Fruit fly (Drosophila melanogaster): Measurements from ENCODE around the gene chm.

chm gene

DNA sequence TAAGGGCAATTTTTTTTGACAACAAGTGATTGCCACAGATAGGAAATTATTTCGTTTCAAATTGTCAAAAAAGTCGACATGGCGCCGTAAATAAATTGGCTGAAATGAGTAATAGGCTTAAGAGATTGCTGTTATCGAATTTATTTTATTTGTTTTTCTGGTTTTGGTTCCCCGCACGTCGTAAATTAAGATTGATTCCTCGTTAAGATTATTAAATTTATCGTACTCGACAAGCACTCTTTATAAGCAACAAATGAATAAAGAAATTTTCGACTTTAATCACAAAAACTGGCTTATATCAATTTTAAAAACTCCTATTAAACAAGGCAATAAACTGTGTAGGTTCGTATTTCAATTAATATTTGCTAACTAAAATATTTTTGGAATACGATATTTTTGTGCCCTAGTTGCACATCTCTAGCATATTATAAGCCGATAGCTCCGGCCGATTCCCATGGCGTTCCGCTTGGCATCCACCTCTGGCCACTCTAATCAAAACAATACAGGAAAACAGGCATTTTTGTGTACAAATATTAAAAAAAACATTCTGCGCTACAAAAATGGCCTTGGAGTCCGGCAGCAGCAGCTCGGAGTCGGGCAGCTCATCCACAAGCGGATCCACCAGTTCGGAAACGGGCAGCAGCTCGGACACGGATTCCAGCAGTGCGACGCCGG is at the start of gene chm:
TSS of gene chm (plus strand) at position 471 of the 675 bp plus-strand sequence.
- no peak for TF ChIP-seq CG17801 (GFP tag; optimal IDR thresholded peaks at IDR 0.05; ENCODE audit: partially characterized antibody)

DNA sequence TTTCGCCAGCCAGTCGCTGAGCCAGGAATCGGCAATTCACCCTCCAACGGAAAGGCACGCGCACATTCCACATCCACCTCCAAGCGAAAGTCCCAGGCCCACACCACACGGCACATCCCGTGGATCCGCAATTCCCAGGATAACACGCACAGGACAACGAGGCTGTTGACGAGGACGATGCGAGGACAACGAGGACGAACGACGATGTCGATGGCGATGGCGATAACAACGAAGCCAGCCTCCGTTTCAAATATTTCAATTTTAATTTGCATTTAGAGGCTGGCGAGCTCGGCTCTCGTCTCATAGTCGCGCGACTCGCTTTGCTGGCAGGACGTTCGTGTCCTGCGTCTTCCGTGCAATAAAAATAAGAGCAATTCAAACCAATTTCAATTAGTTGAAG is 49.1 kb upstream of the chm start, which contains the start of gene Wnt10:
TSS of gene Wnt10 (plus strand) at position 301 of the 400 bp plus-strand sequence.
- TF ChIP-seq CG17801 (GFP tag; optimal IDR thresholded peaks at IDR 0.05; ENCODE audit: partially characterized antibody): no peak

DNA sequence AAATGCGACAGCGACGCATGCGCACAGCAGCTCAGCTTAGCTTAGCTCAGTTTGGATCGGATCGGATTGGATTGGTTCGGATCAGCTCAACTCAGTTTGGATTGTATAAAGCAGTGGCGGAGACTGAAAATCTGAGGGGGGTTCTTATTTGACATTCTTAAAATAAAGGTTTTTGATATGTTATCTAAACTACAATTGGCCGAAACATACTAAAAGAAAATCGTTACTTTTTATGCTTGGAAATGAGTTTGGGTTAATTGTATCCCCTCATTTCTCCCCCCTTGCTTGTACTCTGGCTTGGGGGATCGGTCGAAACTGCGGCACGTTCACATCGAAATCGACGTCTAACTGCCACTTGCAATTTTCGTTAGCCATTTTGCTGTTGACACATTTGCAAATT is 36.1 kb upstream of the chm start:
- TF ChIP-seq CG17801 (GFP tag; optimal IDR thresholded peaks at IDR 0.05; ENCODE audit: partially characterized antibody): no peak

DNA sequence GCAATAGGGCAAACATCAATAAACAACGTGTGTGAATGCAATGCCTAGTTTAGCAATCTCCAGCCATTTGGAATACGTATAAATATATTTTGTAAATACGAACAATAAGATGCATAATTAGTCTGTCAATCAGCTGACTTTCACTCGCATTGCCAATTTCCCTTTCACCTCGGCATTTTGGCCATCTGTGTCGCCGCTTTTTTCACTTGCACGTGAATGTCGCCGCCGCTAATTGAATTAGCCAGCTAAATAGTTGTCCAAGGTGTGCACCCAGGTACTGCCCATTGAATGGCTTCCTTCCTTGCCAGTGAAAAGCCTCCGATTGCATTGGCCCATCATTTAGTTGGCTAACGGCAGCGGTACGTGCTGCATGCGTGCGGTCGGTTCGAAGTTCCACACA is 34.8 kb upstream of the chm start, which contains the start of gene ninaC:
TSS of gene ninaC (plus strand) at position 301 of the 400 bp plus-strand sequence.
- no peak for TF ChIP-seq CG17801 (GFP tag; optimal IDR thresholded peaks at IDR 0.05; ENCODE audit: partially characterized antibody)

DNA sequence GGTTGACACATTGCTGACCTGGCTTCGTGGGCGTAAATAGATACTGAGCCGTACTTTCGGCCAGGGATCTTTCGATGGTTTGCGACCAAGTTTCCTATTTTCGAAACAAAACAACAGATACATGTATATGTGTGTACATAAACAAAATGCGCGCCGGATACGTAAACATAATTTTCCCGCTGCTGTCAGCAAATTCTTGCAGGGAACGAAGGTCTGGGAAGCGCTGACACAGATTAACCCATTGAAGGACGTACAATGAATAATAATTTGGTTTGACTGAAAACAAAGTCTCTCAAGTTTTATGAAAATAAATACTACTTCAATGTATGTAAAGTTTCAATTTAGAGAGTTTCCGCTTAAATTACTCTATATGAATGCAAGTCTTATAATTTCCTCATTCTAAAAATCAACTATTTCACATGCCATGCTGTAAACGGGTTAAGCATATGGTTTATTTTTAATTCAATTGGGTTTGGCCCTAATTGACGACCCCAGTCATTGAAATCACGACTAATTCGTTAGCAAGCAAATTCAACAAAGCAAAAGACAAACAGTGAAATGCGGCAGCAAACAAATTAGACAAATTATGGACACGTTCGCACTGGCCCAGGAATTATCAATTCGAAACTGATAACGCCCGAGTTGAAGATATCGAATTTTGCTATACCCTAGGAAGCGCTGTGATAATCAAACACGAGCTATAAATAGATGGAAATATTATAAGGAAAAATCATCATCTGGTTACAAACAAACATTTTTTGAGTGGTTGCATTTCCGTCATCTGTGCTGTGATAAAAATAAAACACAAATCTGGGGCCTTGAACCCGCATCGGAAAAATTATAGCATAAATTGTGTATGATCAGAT is 25.4 kb upstream of the chm start:
- TF ChIP-seq CG17801 (GFP tag; optimal IDR thresholded peaks at IDR 0.05; ENCODE audit: partially characterized antibody): peak; percentile 42

DNA sequence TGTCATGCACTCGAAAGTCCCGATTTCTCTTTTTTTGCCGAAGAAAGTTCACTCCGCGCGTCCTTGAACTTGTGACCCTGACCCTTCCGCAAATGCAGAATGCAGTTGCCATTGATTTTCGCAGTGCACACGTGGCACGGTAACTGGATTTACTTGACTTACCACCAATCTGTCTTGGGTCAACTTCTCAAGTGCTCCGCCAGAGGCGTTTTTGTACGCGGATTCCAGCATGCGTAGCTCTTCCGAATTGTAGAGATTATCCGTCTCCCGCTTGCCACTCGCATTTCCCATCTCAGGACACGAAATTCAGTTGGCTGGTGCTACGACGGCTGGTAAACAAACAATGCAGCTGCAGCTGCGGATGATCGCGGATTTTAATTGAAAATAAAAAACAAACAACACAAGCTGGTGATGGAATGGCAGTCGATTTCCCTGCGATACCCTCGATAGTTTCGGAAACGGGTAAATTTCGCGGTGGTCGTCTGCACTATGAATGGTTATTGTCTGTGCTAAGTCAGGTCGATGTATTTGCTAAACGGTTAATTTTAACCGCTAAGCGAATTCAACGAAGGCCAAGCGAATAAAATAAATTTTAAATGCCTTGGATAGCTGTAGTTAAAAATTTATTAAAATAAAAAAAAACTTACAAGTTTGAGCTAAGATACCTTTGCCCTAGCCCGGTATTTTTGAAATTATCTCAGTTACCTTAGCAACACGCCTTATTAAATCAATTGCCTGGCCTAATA is 24.2 kb upstream of the chm start, which contains the start of the genes CG5149 and gudu:
TSS of gene CG5149 (minus strand) at position 441 of the 746 bp plus-strand sequence.
TSS of gene gudu (plus strand) at position 696 of the 746 bp plus-strand sequence.
- no peak for TF ChIP-seq CG17801 (GFP tag; optimal IDR thresholded peaks at IDR 0.05; ENCODE audit: partially characterized antibody)

DNA sequence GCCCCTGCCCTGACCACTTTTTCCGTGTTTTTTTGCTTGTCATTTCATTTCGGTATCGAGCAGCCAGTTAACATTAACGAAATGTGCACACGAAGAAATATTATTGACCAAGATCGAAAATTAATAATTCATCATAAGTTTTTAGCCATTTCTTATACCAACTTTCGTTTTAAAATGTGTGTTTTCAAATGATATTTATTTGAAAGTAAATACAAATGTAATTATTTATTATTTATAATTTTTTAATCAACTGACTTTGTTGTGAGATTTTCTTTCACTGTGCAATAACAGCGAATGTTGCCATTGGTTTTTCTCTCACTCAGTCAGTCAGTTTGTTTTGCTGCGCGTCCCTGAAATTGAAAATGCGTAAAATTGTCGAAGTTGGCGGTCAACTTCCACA is 16.4 kb upstream of the chm start:
- peak; percentile 65 for TF ChIP-seq CG17801 (GFP tag; optimal IDR thresholded peaks at IDR 0.05; ENCODE audit: partially characterized antibody)

DNA sequence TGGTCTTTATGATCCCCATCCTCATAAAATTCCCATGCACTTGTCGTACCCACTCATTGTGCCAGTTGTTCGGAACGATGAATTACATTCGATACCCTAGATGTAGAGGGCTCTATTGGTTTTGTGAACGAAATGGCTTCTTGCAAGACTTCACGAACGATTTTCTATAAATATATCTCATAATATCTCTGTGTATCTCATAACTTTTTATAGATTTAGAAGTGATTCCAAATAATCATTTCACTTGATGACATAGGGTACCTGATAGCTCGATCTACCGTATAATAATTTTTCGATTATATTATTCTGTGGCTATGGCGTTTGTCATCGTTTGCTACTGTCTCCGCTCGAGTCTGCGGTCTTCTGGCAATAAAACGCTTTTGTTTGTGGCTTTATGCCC is 15.3 kb upstream of the chm start:
- TF ChIP-seq CG17801 (GFP tag; optimal IDR thresholded peaks at IDR 0.05; ENCODE audit: partially characterized antibody): no peak

DNA sequence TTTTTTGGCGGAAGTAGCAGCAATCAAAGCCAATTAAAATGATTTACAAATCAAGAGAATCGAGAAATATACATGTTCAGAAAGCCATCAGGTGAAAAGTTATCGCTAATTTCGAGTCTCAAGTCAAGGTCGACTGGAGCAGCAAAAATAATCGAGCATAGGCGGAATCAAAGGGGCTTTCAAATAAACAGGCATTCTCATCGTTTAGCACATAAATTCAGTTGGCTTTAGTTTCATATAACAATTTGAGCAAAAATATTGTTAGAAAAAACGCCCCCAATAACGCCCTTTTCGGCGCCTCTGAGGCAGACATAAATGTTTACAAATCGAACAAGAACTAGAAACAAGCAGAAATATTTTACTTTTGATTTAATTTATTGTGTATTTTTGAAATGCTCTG is 14.5 kb upstream of the chm start:
- TF ChIP-seq CG17801 (GFP tag; optimal IDR thresholded peaks at IDR 0.05; ENCODE audit: partially characterized antibody): no peak

DNA sequence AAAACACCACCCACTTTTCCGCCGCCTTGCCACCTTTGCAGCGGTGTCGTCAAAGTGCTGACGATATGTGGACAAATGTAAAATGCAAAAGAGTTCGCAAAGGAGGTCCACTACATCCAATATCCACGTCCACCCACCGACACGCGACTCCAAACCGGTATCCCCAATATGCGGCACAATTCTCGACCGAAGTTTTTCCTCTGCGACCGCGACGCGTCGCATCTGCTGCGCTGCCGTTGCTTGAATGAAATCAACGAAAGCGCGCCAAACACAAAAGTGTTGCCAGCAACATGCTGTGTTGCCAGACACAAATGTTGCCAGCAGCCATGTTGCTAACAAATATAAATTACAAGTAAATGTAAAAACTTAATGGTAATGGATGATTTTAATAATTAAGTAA is 13.7 kb upstream of the chm start, which contains the start of gene CG5160:
TSS of gene CG5160 (minus strand) at position 223 of the 400 bp plus-strand sequence.
- no peak for TF ChIP-seq CG17801 (GFP tag; optimal IDR thresholded peaks at IDR 0.05; ENCODE audit: partially characterized antibody)

DNA sequence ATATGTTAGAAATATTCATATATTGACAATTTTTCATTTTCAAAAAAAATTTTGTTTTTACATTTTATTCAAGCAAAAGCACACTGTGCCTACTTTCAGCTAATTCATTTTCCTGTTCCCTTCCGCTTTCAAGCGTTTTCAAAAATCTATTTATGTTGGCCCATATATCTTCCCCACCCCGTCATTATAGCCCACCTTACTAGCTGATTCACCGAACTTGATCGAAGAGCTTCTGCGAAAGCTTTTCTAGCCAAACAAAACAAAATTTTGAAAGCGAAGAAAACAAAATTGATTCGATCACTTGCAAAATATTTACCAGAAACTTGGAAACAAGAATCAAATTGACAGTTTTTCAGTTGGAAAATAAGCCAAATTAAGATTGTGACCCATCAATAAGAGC is 11.2 kb upstream of the chm start, which contains the start of gene CG5171:
TSS of gene CG5171 (plus strand) at position 311 of the 400 bp plus-strand sequence.
- TF ChIP-seq CG17801 (GFP tag; optimal IDR thresholded peaks at IDR 0.05; ENCODE audit: partially characterized antibody): no peak

DNA sequence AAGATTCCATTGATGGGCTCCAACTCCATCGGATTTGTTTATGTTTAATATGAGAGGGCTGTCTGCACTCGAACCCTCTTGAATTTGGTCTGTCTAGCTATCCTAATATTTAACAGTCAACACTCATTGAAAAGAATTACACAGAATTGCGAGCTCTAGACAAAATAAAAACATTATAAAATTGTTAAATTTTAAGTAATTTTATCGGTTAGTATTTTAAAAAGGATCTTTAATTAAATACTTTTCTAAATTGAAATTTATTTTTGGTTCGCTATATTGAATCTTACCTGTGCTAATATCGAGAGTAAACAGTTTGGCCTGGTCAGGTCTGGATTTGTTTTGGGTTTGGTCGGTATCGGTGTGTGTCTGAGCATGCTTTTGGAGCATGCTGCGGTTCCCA is 10.6 kb upstream of the chm start:
- no peak for TF ChIP-seq CG17801 (GFP tag; optimal IDR thresholded peaks at IDR 0.05; ENCODE audit: partially characterized antibody)

DNA sequence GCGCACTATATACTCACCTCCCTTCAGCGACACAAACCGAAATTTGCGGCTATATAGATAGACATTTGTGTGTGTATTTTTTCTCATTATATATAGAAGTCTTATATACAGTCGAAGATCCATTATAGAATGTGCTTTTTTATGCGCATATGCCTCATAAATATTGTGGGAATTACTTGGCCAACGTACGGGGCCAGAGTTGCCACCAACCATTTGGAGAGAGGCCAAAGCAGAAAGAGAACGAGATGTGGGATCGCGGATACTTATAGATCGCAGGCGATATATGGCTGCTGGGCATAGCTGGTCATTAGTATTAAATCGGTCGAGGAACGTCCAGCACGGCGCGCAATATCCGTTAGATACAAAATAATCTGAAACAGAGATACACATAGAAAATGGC is 7.3 kb upstream of the chm start, which contains the start of gene CG5177:
TSS of gene CG5177 (plus strand) at position 305 of the 400 bp plus-strand sequence.
- TF ChIP-seq CG17801 (GFP tag; optimal IDR thresholded peaks at IDR 0.05; ENCODE audit: partially characterized antibody): no peak

DNA sequence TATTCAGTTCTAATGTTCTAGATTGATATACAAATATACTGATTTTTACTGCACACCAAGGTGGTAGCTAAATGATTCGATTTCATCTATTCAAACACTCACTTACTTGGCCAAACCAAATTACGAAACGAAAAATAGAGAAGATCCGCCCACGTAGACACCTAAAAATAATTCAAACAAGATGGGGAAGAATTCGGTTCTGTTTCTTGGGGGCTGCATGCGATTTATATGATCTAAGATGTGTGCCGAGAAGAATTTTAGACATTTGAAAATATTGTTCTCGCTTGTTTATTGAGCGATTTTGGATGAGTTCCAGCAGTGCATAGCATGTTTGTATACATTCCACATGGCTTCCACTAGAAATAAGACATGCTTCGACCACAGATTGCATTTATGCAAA is 4.6 kb upstream of the chm start:
- TF ChIP-seq CG17801 (GFP tag; optimal IDR thresholded peaks at IDR 0.05; ENCODE audit: partially characterized antibody): no peak

DNA sequence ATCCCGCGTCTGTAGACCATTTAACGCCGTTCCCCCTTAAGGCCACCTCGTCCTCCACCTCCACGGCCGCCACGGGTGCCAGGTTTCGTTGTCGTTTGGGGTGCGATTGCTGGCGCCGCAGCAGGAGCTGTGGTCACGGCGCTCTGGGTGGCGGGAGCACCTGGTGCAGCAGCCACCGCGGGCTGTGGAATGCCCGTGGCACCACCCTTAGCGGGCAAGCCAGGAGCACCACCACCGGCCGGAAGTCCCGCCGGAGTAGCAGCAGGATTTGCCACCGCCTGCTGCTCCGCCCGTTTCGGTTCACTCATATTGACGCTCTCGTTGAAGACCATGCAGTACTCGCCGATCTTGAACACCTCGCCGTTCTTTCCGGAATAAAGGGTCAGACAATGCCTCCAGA is 3.2 kb upstream of the chm start:
- no peak for TF ChIP-seq CG17801 (GFP tag; optimal IDR thresholded peaks at IDR 0.05; ENCODE audit: partially characterized antibody)
